Fruit fly (Drosophila melanogaster): Measurements from ENCODE around the gene Prosalpha4T1.

dm6 chr3R:20756429-20756828, 7.6 kb upstream of the Prosalpha4T1 start, which contains the start of gene Syp:
- TF ChIP-seq h (optimal IDR thresholded peaks at IDR 0.05) (no peak), psq (optimal IDR thresholded peaks at IDR 0.05) (no peak), Sin3A (optimal IDR thresholded peaks at IDR 0.05) (no peak)

Measured in Kc167 (cell line).